Worm (Caenorhabditis elegans) whole organism, young adult: ENCODE data around the gene grl-2.

Experiments
- F33H1.4 ChIP-seq: fragments of 200-800 bp; sonication (Bioruptor generic); IDR thresholded peaks from 2 replicates; pipeline ENCODE4 v1.3.6; 2022; ENCODE audit warnings: missing genetic modification reagents, missing genetic modification characterization, missing compliant biosample characterization
- F49E8.2 ChIP-seq: sonication (generic microtip); optimal IDR thresholded peaks from 3 replicates; lab custom pipeline; 2017; ENCODE audit warnings: missing genetic modification characterization, mild to moderate bottlenecking, missing compliant biosample characterization, antibody characterized with exemption, moderate library complexity; ENCODE audit not compliant: insufficient read depth
- Y53G8AR.9 ChIP-seq: fragments of 200-800 bp; sonication (Bioruptor generic); conservative IDR thresholded peaks from 2 replicates; pipeline ENCODE4 v1.3.6; 2022; ENCODE audit warnings: missing genetic modification reagents, missing genetic modification characterization, missing compliant biosample characterization
- Y79H2A.3 ChIP-seq: fragments of 200-800 bp; sonication (Bioruptor generic); conservative IDR thresholded peaks from 2 replicates; pipeline ENCODE4 v1.3.6; 2022; ENCODE audit warnings: missing genetic modification reagents, missing genetic modification characterization, missing compliant biosample characterization
- ama-1 ChIP-seq, 3 experiments: fragments of 150-350 bp in 1 of 3; sonication (generic microtip) in 2 of 3; optimal IDR thresholded peaks; 2 replicates each; lab custom pipeline; 2014 to 2018; ENCODE audit warnings: missing biosample characterization in 2 of 3, missing genetic modification characterization in 2 of 3, missing genetic modification reagents in 2 of 3
- bed-1 ChIP-seq: fragments of 200-800 bp; sonication (Bioruptor generic); IDR thresholded peaks from 2 replicates; pipeline ENCODE4 v1.3.6; 2022; ENCODE audit warnings: missing genetic modification reagents, missing genetic modification characterization, missing compliant biosample characterization
- dox-1 ChIP-seq: fragments of 200-800 bp; sonication (Bioruptor generic); IDR thresholded peaks from 2 replicates; pipeline ENCODE4 v1.3.6; 2022; ENCODE audit warnings: missing genetic modification reagents, missing genetic modification characterization, missing compliant biosample characterization
- hmg-20 ChIP-seq: fragments of 200-800 bp; sonication (Bioruptor generic); IDR thresholded peaks from 2 replicates; pipeline ENCODE4 v1.3.6; 2022; ENCODE audit warnings: missing genetic modification reagents, missing genetic modification characterization, missing compliant biosample characterization
- sea-2 ChIP-seq: fragments of 200-800 bp; sonication (Bioruptor generic); IDR thresholded peaks from 2 replicates; pipeline ENCODE4 v1.3.6; 2022; ENCODE audit warnings: missing genetic modification characterization, missing compliant biosample characterization
- snpc-4 ChIP-seq, 5 experiments: fragments of 150-350 bp in 1 of 5; sonication (generic microtip) in 4 of 5; optimal IDR thresholded peaks; 2 replicates each; lab custom pipeline; 2014 to 2018; ENCODE audit warnings: missing genetic modification characterization in 5 of 5, missing biosample characterization in 3 of 5, antibody characterized with exemption in 2 of 5, mild to moderate bottlenecking in 2 of 5, missing compliant biosample characterization in 2 of 5, missing genotype in 2 of 5, moderate library complexity in 2 of 5, missing genetic modification reagents in 1 of 5
- sptf-2 ChIP-seq: fragments of 200-800 bp; sonication (Bioruptor generic); optimal IDR thresholded peaks from 2 replicates; lab custom pipeline; 2018; ENCODE audit warnings: mild to moderate bottlenecking, missing genetic modification characterization, missing compliant biosample characterization
- unc-62 ChIP-seq: fragments of 150-350 bp; optimal IDR thresholded peaks from 2 replicates; lab custom pipeline; 2014; ENCODE audit warnings: missing biosample characterization, missing genetic modification reagents, missing genetic modification characterization

DNA sequence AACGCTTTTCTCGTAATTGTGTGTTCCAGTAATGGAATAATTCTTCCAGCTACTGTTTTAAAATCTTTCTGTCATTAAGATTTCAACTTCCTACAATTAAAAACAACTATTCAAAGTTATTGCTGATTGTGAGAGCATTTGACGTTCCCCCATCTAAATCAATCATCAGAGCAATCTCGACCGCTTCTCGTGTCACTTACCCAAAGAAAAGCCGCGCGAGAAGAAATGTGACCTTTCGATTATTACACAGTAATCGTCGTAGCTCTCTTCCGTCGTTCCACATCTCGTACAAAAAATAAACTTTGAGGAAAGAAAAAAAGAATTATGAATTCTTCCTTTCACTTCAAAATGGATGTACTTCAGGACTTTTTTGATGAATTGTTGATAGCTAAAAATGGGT is 37.4 kb upstream of the grl-2 start:
- TF ChIP-seq dox-1: no peak
- no peak for TF ChIP-seq snpc-4 (GFP tag; optimal IDR thresholded peaks at IDR 0.05; lab: Kevin White, UChicago)
- TF ChIP-seq snpc-4 (tag; optimal IDR thresholded peaks at IDR 0.05; lab: Kevin White, UChicago): no peak
- no peak for TF ChIP-seq hmg-20 (GFP tag; lab: Robert Waterston, UW)
- TF ChIP-seq sptf-2: no peak
- TF ChIP-seq unc-62 (GFP tag; lab: Kevin White, UChicago): no peak
- no peak for TF ChIP-seq Y53G8AR.9 (GFP tag; lab: Robert Waterston, UW)
- no peak for TF ChIP-seq Y79H2A.3
- no peak for TF ChIP-seq bed-1 (GFP tag; lab: Robert Waterston, UW)
- no peak for TF ChIP-seq F33H1.4 (GFP tag; lab: Robert Waterston, UW)
- no peak for TF ChIP-seq sea-2 (GFP tag; lab: Robert Waterston, UW)
- TF ChIP-seq F49E8.2 (tag; lab: Kevin White, UChicago): no peak
- TF ChIP-seq ama-1 (optimal IDR thresholded peaks at IDR 0.05; lab: Kevin White, UChicago): no peak
- no peak for TF ChIP-seq ama-1 (GFP tag; optimal IDR thresholded peaks at IDR 0.05; lab: Kevin White, UChicago)
